Fruit fly (Drosophila melanogaster): ENCODE data around the gene CG6592.

Gene CG6592

dm6 chr3L:6054803-6055202 lies 4.7 kb upstream of the CG6592 start, which contains the start of gene tant (continued):
- TF ChIP-seq CG17186 (GFP tag; optimal IDR thresholded peaks at IDR 0.05): peak; percentile 72
- no peak for TF ChIP-seq lbe (GFP tag; optimal IDR thresholded peaks at IDR 0.05)
- peak; percentile 16 for TF ChIP-seq CG2120 (GFP tag; optimal IDR thresholded peaks at IDR 0.05)
- TF ChIP-seq CG15601 (tag; optimal IDR thresholded peaks at IDR 0.05): peak; percentile 17
- no peak for TF ChIP-seq CG6683 (GFP tag; optimal IDR thresholded peaks at IDR 0.05)
- TF ChIP-seq vnd (GFP tag; IDR thresholded peaks at IDR 0.05; ENCODE audit: partially characterized antibody): peak; percentile 88
- TF ChIP-seq ro (GFP tag; IDR thresholded peaks at IDR 0.05): no peak
- peak; percentile 92 for TF ChIP-seq inv (GFP tag; IDR thresholded peaks at IDR 0.05; ENCODE audit: partially characterized antibody)
- peak; percentile 55 for TF ChIP-seq yki (optimal IDR thresholded peaks at IDR 0.05)
- TF ChIP-seq MBD-R2 (GFP tag; IDR thresholded peaks at IDR 0.05): peak; percentile 51
- TF ChIP-seq E2f2 (GFP tag; IDR thresholded peaks at IDR 0.05): peak; percentile 84
- peak; percentile 92 for TF ChIP-seq CG13287 (GFP tag; IDR thresholded peaks at IDR 0.05; ENCODE audit: partially characterized antibody)
- peak; percentile 77 for TF ChIP-seq nmo (GFP tag; optimal IDR thresholded peaks at IDR 0.05)
- TF ChIP-seq CG14050 (GFP tag; IDR thresholded peaks at IDR 0.05): no peak
- peak; percentile 8 for TF ChIP-seq CG17829 (tag; optimal IDR thresholded peaks at IDR 0.05)
- TF ChIP-seq CG12659 (GFP tag; optimal IDR thresholded peaks at IDR 0.05): peak; percentile 38
- no peak for TF ChIP-seq Sry-β (GFP tag; optimal IDR thresholded peaks at IDR 0.05)
- TF ChIP-seq Xbp1 (GFP tag; optimal IDR thresholded peaks at IDR 0.05): peak; percentile 11
- peak; percentile 84 for TF ChIP-seq CG2129 (GFP tag; IDR thresholded peaks at IDR 0.05; ENCODE audit: partially characterized antibody)
- no peak for TF ChIP-seq kni (GFP tag; optimal IDR thresholded peaks at IDR 0.05)
- peak; percentile 84 for TF ChIP-seq HmgD (GFP tag; optimal IDR thresholded peaks at IDR 0.05)
- TF ChIP-seq Rfx (GFP tag; IDR thresholded peaks at IDR 0.05): peak; percentile 40; the same call in 1 of the 2 replicates
- TF ChIP-seq Scr (GFP tag; IDR thresholded peaks at IDR 0.05; ENCODE audit: partially characterized antibody): peak; percentile 95
- TF ChIP-seq Hand (GFP tag; optimal IDR thresholded peaks at IDR 0.05): no peak
- TF ChIP-seq row (GFP tag; IDR thresholded peaks at IDR 0.05): peak; percentile 26; the same call in 1 of the 3 replicates
- peak; percentile 99 for TF ChIP-seq CG14710 (tag; optimal IDR thresholded peaks at IDR 0.05)
- no peak for TF ChIP-seq C15 (GFP tag; IDR thresholded peaks at IDR 0.05)
- TF ChIP-seq CG16813 (GFP tag; IDR thresholded peaks at IDR 0.05; ENCODE audit: partially characterized antibody): peak; percentile 95
- peak; percentile 37 for TF ChIP-seq zen (tag; optimal IDR thresholded peaks at IDR 0.05)
- TF ChIP-seq Bdp1 (GFP tag; optimal IDR thresholded peaks at IDR 0.05): peak; percentile 11
- peak; percentile 19 for TF ChIP-seq p53 (GFP tag; optimal IDR thresholded peaks at IDR 0.05)
- no peak for TF ChIP-seq Fer2 (tag; optimal IDR thresholded peaks at IDR 0.05)
- no peak for TF ChIP-seq croc (GFP tag; conservative IDR thresholded peaks at IDR 0.05)
- peak; percentile 41 for TF ChIP-seq Hmr (GFP tag; optimal IDR thresholded peaks at IDR 0.05)
- peak; percentile 70; the same call in 1 of the 3 replicates for TF ChIP-seq zen2 (GFP tag; IDR thresholded peaks at IDR 0.05; ENCODE audit: partially characterized antibody)
- no peak for TF ChIP-seq ind (GFP tag; optimal IDR thresholded peaks at IDR 0.05)
- TF ChIP-seq CG3995 (GFP tag; optimal IDR thresholded peaks at IDR 0.05): peak; percentile 94
- peak; percentile 7 to 33 for TF ChIP-seq tll (GFP tag; optimal IDR thresholded peaks at IDR 0.05)
- TF ChIP-seq CG33213 (GFP tag; optimal IDR thresholded peaks at IDR 0.05): peak; percentile 64
- TF ChIP-seq Hr3 (GFP tag; optimal IDR thresholded peaks at IDR 0.05): peak; percentile 7
- TF ChIP-seq CTCF (GFP tag; optimal IDR thresholded peaks at IDR 0.05): peak; percentile 68
- TF ChIP-seq CG1792 (GFP tag; optimal IDR thresholded peaks at IDR 0.05): peak; percentile 16
- no peak for TF ChIP-seq CG31224 (GFP tag; IDR thresholded peaks at IDR 0.05)
- TF ChIP-seq CG8290 (GFP tag; optimal IDR thresholded peaks at IDR 0.05): peak; percentile 36
- TF ChIP-seq CG8290 (tag; optimal IDR thresholded peaks at IDR 0.05): no peak
- no peak for TF ChIP-seq CG43689 (GFP tag; IDR thresholded peaks at IDR 0.05)
- no peak for TF ChIP-seq grau (tag; optimal IDR thresholded peaks at IDR 0.05)
- peak; percentile 24; the same call in 1 of the 4 replicates for TF ChIP-seq chinmo (GFP tag; IDR thresholded peaks at IDR 0.05; ENCODE audit: partially characterized antibody)
- TF ChIP-seq esg (GFP tag; conservative IDR thresholded peaks at IDR 0.05): no peak
- TF ChIP-seq sima (GFP tag; optimal IDR thresholded peaks at IDR 0.05): no peak
- no peak for TF ChIP-seq CG15011 (GFP tag; optimal IDR thresholded peaks at IDR 0.05)

All from whole organism, embryonic.